Fruit fly (Drosophila melanogaster) S2 (cell line): ENCODE data around the gene CG32388.

Experiments used
- CG8478 ChIP-seq: fragments of >200 bp; optimal IDR thresholded peaks from 2 replicates; lab custom pipeline; 2018
- CTCF ChIP-seq, 2 experiments: fragments of >200 bp; optimal IDR thresholded peaks; 2 replicates each; lab custom pipeline; 2018

DNA sequence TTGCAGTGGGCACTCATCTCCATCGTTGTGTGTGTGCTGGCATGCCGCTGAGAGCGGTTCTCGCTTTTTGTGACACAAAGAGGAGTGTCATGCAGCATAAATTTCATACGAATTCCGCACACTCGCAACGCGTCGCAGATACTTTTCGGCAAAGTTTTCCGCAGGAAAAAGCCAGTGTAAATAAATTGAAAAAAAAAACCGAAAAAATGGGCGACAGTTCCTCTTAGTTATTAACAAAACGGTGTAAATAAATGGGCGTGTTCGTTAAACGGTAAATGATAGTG is 41.6 kb downstream of the CG32388 start, which contains the start of gene tow:
- TF ChIP-seq CTCF (optimal IDR thresholded peaks at IDR 0.05; lab: Kevin White, UChicago) (no peak), CG8478 (lab: Kevin White, UChicago) (no peak)
